Worm (Caenorhabditis elegans): ENCODE measurements around the gene cutc-1.
A peak's percentile ranks its signal among the peaks of the same experiment; 100 is the strongest.

The cutc-1 gene

ce11 chrIII:8358213-8358672, 45.2 kb downstream of the cutc-1 start, which contains the start of the genes R05D3.8 and rfp-1 (continued):
- TF ChIP-seq mes-2 (tag; optimal IDR thresholded peaks at IDR 0.05; ENCODE audit: poor library complexity, severe bottlenecking), result peak; percentile 89
- TF ChIP-seq gei-8 (GFP tag; optimal IDR thresholded peaks at IDR 0.05), result no peak
- no peak for TF ChIP-seq skn-1 (tag; optimal IDR thresholded peaks at IDR 0.05)
- no peak for TF ChIP-seq dmd-9 (GFP tag; IDR thresholded peaks at IDR 0.05)
- peak; percentile 43 for TF ChIP-seq rbr-2 (tag; optimal IDR thresholded peaks at IDR 0.05)
- TF ChIP-seq lir-3 (tag; optimal IDR thresholded peaks at IDR 0.05), result no peak
- no peak for TF ChIP-seq nhr-237 (tag; optimal IDR thresholded peaks at IDR 0.05)
- TF ChIP-seq snpc-4 (tag; optimal IDR thresholded peaks at IDR 0.05), result no peak
- no peak for TF ChIP-seq nhr-48 (tag; optimal IDR thresholded peaks at IDR 0.05)
- TF ChIP-seq mxl-3 (GFP tag; optimal IDR thresholded peaks at IDR 0.05), result peak; percentile 25
- TF ChIP-seq ama-1 (optimal IDR thresholded peaks at IDR 0.05), result no peak
- no peak for TF ChIP-seq ZK337.2 (GFP tag; IDR thresholded peaks at IDR 0.05)
- TF ChIP-seq nhr-76 (tag; optimal IDR thresholded peaks at IDR 0.05), result no peak
- TF ChIP-seq zip-2 (tag; optimal IDR thresholded peaks at IDR 0.05), result no peak
- peak; percentile 88 for TF ChIP-seq nhr-6 (tag; optimal IDR thresholded peaks at IDR 0.05)
- TF ChIP-seq sdz-12 (GFP tag; optimal IDR thresholded peaks at IDR 0.05), result no peak
- no peak for TF ChIP-seq F49E8.2 (tag; optimal IDR thresholded peaks at IDR 0.05; ENCODE audit: borderline replicate concordance)
- no peak for TF ChIP-seq spr-1 (tag; optimal IDR thresholded peaks at IDR 0.05)
- no peak for TF ChIP-seq zip-11 (GFP tag; IDR thresholded peaks at IDR 0.05)
- no peak for TF ChIP-seq ceh-82 (tag; optimal IDR thresholded peaks at IDR 0.05)
- no peak for TF ChIP-seq egl-43 (GFP tag; IDR thresholded peaks at IDR 0.05)
- peak; percentile 39 for TF ChIP-seq F37D6.2 (tag; optimal IDR thresholded peaks at IDR 0.05)
- TF ChIP-seq fos-1 (tag; optimal IDR thresholded peaks at IDR 0.05), result no peak
- TF ChIP-seq ztf-7 (tag; optimal IDR thresholded peaks at IDR 0.05), result no peak
- TF ChIP-seq zfp-3 (GFP tag; conservative IDR thresholded peaks at IDR 0.05), result no peak
- TF ChIP-seq hif-1 (tag; optimal IDR thresholded peaks at IDR 0.05), result peak in 1 of 2 experiments; percentile 54
- no peak for TF ChIP-seq saeg-2 (GFP tag; IDR thresholded peaks at IDR 0.05)
- no peak for TF ChIP-seq nhr-42 (GFP tag; IDR thresholded peaks at IDR 0.05)
- TF ChIP-seq jun-1 (tag; optimal IDR thresholded peaks at IDR 0.05), result no peak
- 0 out of 2 replicates have a peak, but pooled peaks have one; percentile 22 for TF ChIP-seq tra-1 (GFP tag; IDR thresholded peaks at IDR 0.05)
- peak; percentile 36 for TF ChIP-seq fkh-10 (GFP tag; optimal IDR thresholded peaks at IDR 0.05)
- no peak for TF ChIP-seq daf-8 (GFP tag; IDR thresholded peaks at IDR 0.05)
- TF ChIP-seq lin-15B (tag; optimal IDR thresholded peaks at IDR 0.05), result peak; percentile 49
- no peak; the same call in 1 of the 2 replicates for TF ChIP-seq hmg-1.1 (GFP tag; IDR thresholded peaks at IDR 0.05)
- peak; percentile 84 for TF ChIP-seq hlh-30 (tag; optimal IDR thresholded peaks at IDR 0.05; ENCODE audit: insufficient read depth)
- TF ChIP-seq arid-1 (GFP tag; conservative IDR thresholded peaks at IDR 0.05), result peak; percentile 67; the same call in 1 of the 2 replicates
- TF ChIP-seq lin-13 (GFP tag; optimal IDR thresholded peaks at IDR 0.05), result peak; percentile 88
- TF ChIP-seq T20F7.1 (GFP tag; optimal IDR thresholded peaks at IDR 0.05), result peak; percentile 73
- TF ChIP-seq ceh-44 (GFP tag; IDR thresholded peaks at IDR 0.05), result no peak
- TF ChIP-seq mdl-1 (tag; optimal IDR thresholded peaks at IDR 0.05), result peak in 1 of 2 experiments; percentile 28
- TF ChIP-seq ZK546.5 (tag; optimal IDR thresholded peaks at IDR 0.05), result peak in 1 of 2 experiments; percentile 19
- TF ChIP-seq vab-7 (GFP tag; IDR thresholded peaks at IDR 0.05), result no peak
- no peak for TF ChIP-seq cey-2 (tag; optimal IDR thresholded peaks at IDR 0.05; ENCODE audit: borderline replicate concordance, insufficient read depth)
- TF ChIP-seq aha-1 (tag), result peak; percentile 44
- no peak for TF ChIP-seq mdt-29 (GFP tag; IDR thresholded peaks at IDR 0.05)
- TF ChIP-seq madf-9 (GFP tag; conservative IDR thresholded peaks at IDR 0.05), result no peak
- no peak for TF ChIP-seq F44E2.7 (GFP tag; IDR thresholded peaks at IDR 0.05)
- TF ChIP-seq unc-62 (GFP tag; optimal IDR thresholded peaks at IDR 0.05 in 1 of 2), result peak in 1 of 2 experiments; percentile 99
- TF ChIP-seq unc-62 (tag; optimal IDR thresholded peaks at IDR 0.05), result no peak
- peak; percentile 3 for TF ChIP-seq pqm-1 (tag; optimal IDR thresholded peaks at IDR 0.05)
- no peak for TF ChIP-seq set-16 (GFP tag; IDR thresholded peaks at IDR 0.05)
- peak; percentile 90 for TF ChIP-seq dve-1 (tag; optimal IDR thresholded peaks at IDR 0.05; ENCODE audit: insufficient read depth)

All from whole organism, L4 larva.